Worm (Caenorhabditis elegans): Measurements from ENCODE around the gene hrg-1.

DNA sequence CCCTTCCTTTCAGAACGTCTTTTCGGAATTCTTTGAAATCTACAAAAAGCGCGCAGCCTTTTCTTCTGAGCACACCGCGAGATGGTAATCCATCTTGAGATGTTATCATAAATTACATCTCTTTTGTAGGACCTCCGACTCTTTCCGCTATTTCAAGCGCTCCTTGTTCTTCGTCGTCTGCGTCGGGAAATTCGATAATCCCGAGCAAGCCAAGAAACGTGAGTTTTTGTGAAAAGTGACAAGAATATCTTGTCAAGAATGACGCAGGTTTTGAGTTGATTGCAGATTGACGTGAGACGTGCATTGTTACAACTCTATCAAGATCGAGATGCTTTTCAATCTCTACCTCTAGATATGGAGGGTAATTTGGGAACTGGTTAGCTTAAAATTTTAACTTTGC is 55.7 kb downstream of the hrg-1 start:
- TF ChIP-seq nhr-2 (tag; optimal IDR thresholded peaks at IDR 0.05) (no peak), snpc-4 (tag; optimal IDR thresholded peaks at IDR 0.05) (no peak), unc-39 (tag; optimal IDR thresholded peaks at IDR 0.05) (no peak), elt-1 (tag; optimal IDR thresholded peaks at IDR 0.05; ENCODE audit: borderline replicate concordance, insufficient read depth) (no peak), elt-3 (tag; optimal IDR thresholded peaks at IDR 0.05) (no peak), pha-4 (tag; optimal IDR thresholded peaks at IDR 0.05) (no peak), nhr-12 (tag; optimal IDR thresholded peaks at IDR 0.05) (no peak)
